Worm (Caenorhabditis elegans) whole organism, L1 larva: ENCODE results near the gene C14A11.2.

Source experiments
- F16B12.6 ChIP-seq: fragments of 150-350 bp; optimal IDR thresholded peaks from 2 replicates; lab custom pipeline; 2014; ENCODE audit warnings: missing biosample characterization, missing genetic modification characterization
- alr-1 ChIP-seq: fragments of 200-800 bp; sonication (Bioruptor generic); optimal IDR thresholded peaks from 2 replicates; lab custom pipeline; 2018; ENCODE audit warnings: borderline replicate concordance, mild to moderate bottlenecking, missing genetic modification characterization, missing compliant biosample characterization
- aly-2 ChIP-seq: fragments of 150-350 bp; optimal IDR thresholded peaks from 2 replicates; lab custom pipeline; 2014; ENCODE audit warnings: missing biosample characterization, missing genetic modification characterization
- ama-1 ChIP-seq: fragments of 150-350 bp; optimal IDR thresholded peaks from 2 replicates; lab custom pipeline; 2014
- blmp-1 ChIP-seq: fragments of 150-350 bp; optimal IDR thresholded peaks from 2 replicates; lab custom pipeline; 2014; ENCODE audit warnings: missing biosample characterization, missing genetic modification characterization
- ceh-88 ChIP-seq: fragments of 200-800 bp; sonication (Bioruptor generic); IDR thresholded peaks from 2 replicates; pipeline ENCODE4 v1.3.6; 2022; ENCODE audit warnings: missing genetic modification characterization, missing compliant biosample characterization
- ceh-90 ChIP-seq: sonication (generic microtip); optimal IDR thresholded peaks from 2 replicates; lab custom pipeline; 2016; ENCODE audit warnings: missing genetic modification characterization, missing compliant biosample characterization
- ces-1 ChIP-seq: fragments of 150-350 bp; optimal IDR thresholded peaks from 2 replicates; lab custom pipeline; 2014; ENCODE audit warnings: missing biosample characterization, missing genetic modification reagents, missing genetic modification characterization
- dpl-1 ChIP-seq, 3 experiments: fragments of 150-350 bp in 2 of 3; sonication (generic microtip) in 1 of 3; optimal IDR thresholded peaks; 2 replicates each; lab custom pipeline; 2014 to 2017; ENCODE audit warnings: missing biosample characterization in 3 of 3, missing genetic modification characterization in 3 of 3, missing genetic modification reagents in 3 of 3
- efl-1 ChIP-seq, 4 experiments: fragments of 150-350 bp; optimal IDR thresholded peaks in 3 of 4; peaks in 1 of 4; 1 replicate in 1 of 4; 2 replicates in 3 of 4; lab custom pipeline; 2014; ENCODE audit warnings: missing biosample characterization in 2 of 4, missing genetic modification characterization in 2 of 4, missing genetic modification reagents in 2 of 4
- efl-3 ChIP-seq: fragments of 200-800 bp; sonication (Bioruptor generic); optimal IDR thresholded peaks from 2 replicates; lab custom pipeline; 2018; ENCODE audit warnings: mild to moderate bottlenecking, missing genetic modification characterization, missing compliant biosample characterization
- egl-13 ChIP-seq: sonication (generic microtip); optimal IDR thresholded peaks from 2 replicates; lab custom pipeline; 2016; ENCODE audit warnings: missing genotype, missing genetic modification reagents, missing genetic modification characterization, missing compliant biosample characterization
- elt-2 ChIP-seq: sonication (generic microtip); optimal IDR thresholded peaks from 2 replicates; lab custom pipeline; 2016; ENCODE audit warnings: missing genetic modification characterization, mild to moderate bottlenecking, inconsistent platforms, missing compliant biosample characterization, missing genetic modification reagents
- fkh-4 ChIP-seq: sonication (generic microtip); optimal IDR thresholded peaks from 2 replicates; lab custom pipeline; 2016; ENCODE audit warnings: missing compliant biosample characterization, missing genetic modification characterization, borderline replicate concordance
- fkh-8 ChIP-seq: sonication (generic microtip); optimal IDR thresholded peaks from 2 replicates; lab custom pipeline; 2016; ENCODE audit warnings: mild to moderate bottlenecking, missing genetic modification characterization, missing compliant biosample characterization
- grh-1 ChIP-seq: fragments of 200-800 bp; sonication (Bioruptor generic); IDR thresholded peaks from 2 replicates; pipeline ENCODE4 v1.3.6; 2022; ENCODE audit warnings: missing genetic modification reagents, missing genetic modification characterization, missing compliant biosample characterization
- hlh-17 ChIP-seq: fragments of 200-800 bp; sonication (Bioruptor generic); optimal IDR thresholded peaks from 2 replicates; lab custom pipeline; 2018; ENCODE audit warnings: missing genetic modification characterization, mild to moderate bottlenecking, missing compliant biosample characterization, moderate library complexity, borderline replicate concordance
- hpl-2 ChIP-seq: fragments of 150-350 bp; optimal IDR thresholded peaks from 2 replicates; lab custom pipeline; 2014; ENCODE audit warnings: missing biosample characterization, missing genetic modification reagents, missing genetic modification characterization
- isw-1 ChIP-seq: fragments of 200-800 bp; sonication (Bioruptor generic); IDR thresholded peaks from 2 replicates; pipeline ENCODE4 v1.3.6; 2022; ENCODE audit warnings: missing genetic modification characterization, missing compliant biosample characterization
- jun-1 ChIP-seq: fragments of 150-350 bp; optimal IDR thresholded peaks from 2 replicates; lab custom pipeline; 2014; ENCODE audit warnings: missing biosample characterization, missing genetic modification reagents, missing genetic modification characterization
- lin-13 ChIP-seq: fragments of 150-350 bp; optimal IDR thresholded peaks from 2 replicates; lab custom pipeline; 2014; ENCODE audit warnings: missing biosample characterization, missing genetic modification reagents, missing genetic modification characterization
- lin-15B ChIP-seq: fragments of 150-350 bp; sonication (generic microtip); optimal IDR thresholded peaks from 3 replicates; lab custom pipeline; 2014; ENCODE audit warnings: missing biosample characterization, missing genetic modification characterization
- lin-35 ChIP-seq, 2 experiments: fragments of 150-350 bp; optimal IDR thresholded peaks; 2 replicates each; lab custom pipeline; 2014; ENCODE audit warnings: missing biosample characterization in 2 of 2, missing genetic modification characterization in 2 of 2, missing genetic modification reagents in 2 of 2
- lir-3 ChIP-seq: sonication (generic microtip); optimal IDR thresholded peaks from 2 replicates; lab custom pipeline; 2016; ENCODE audit warnings: mild to moderate bottlenecking, missing genetic modification characterization, moderate library complexity, missing compliant biosample characterization; ENCODE audit not compliant: poor library complexity
- lsy-2 ChIP-seq, 2 experiments: fragments of 150-350 bp; optimal IDR thresholded peaks; 2 replicates each; lab custom pipeline; 2014; ENCODE audit warnings: missing biosample characterization in 2 of 2, missing genetic modification characterization in 2 of 2
- mef-2 ChIP-seq: fragments of 150-350 bp; optimal IDR thresholded peaks from 2 replicates; lab custom pipeline; 2014; ENCODE audit warnings: missing biosample characterization, missing genetic modification characterization
- nhr-19 ChIP-seq: fragments of 200-800 bp; sonication (Bioruptor generic); conservative IDR thresholded peaks from 2 replicates; pipeline ENCODE4 v1.3.6; 2022; ENCODE audit warnings: missing genetic modification characterization, missing compliant biosample characterization
- nhr-47 ChIP-seq: sonication (generic microtip); optimal IDR thresholded peaks from 2 replicates; lab custom pipeline; 2016; ENCODE audit warnings: mild to moderate bottlenecking, missing genetic modification characterization, moderate library complexity, missing compliant biosample characterization
- nhr-71 ChIP-seq: sonication (generic microtip); optimal IDR thresholded peaks from 2 replicates; lab custom pipeline; 2016; ENCODE audit warnings: mild to moderate bottlenecking, missing genetic modification characterization, moderate library complexity, missing compliant biosample characterization
- nhr-84 ChIP-seq: sonication (generic microtip); optimal IDR thresholded peaks from 2 replicates; lab custom pipeline; 2017; ENCODE audit warnings: missing biosample characterization, missing genetic modification characterization
- nhr-90 ChIP-seq: sonication (generic microtip); optimal IDR thresholded peaks from 2 replicates; lab custom pipeline; 2016; ENCODE audit warnings: mild to moderate bottlenecking, missing genetic modification characterization, missing compliant biosample characterization; ENCODE audit not compliant: poor library complexity
- pag-3 ChIP-seq: sonication (generic microtip); optimal IDR thresholded peaks from 2 replicates; lab custom pipeline; 2017; ENCODE audit warnings: missing genetic modification characterization, mild to moderate bottlenecking, missing compliant biosample characterization, antibody characterized with exemption, borderline replicate concordance; ENCODE audit not compliant: insufficient read depth
- pax-3 ChIP-seq: fragments of 200-800 bp; sonication (Bioruptor generic); optimal IDR thresholded peaks from 2 replicates; lab custom pipeline; 2018; ENCODE audit warnings: mild to moderate bottlenecking, missing genetic modification characterization, moderate library complexity, missing compliant biosample characterization
- pqm-1 ChIP-seq: sonication (generic microtip); optimal IDR thresholded peaks from 3 replicates; lab custom pipeline; 2017; ENCODE audit warnings: missing biosample characterization, missing genetic modification characterization
- snpc-4 ChIP-seq: fragments of 150-350 bp; optimal IDR thresholded peaks from 2 replicates; lab custom pipeline; 2014; ENCODE audit warnings: missing biosample characterization, missing genetic modification characterization
- snu-23 ChIP-seq: sonication (generic microtip); optimal IDR thresholded peaks from 2 replicates; lab custom pipeline; 2016; ENCODE audit warnings: missing genetic modification characterization, missing compliant biosample characterization
- swsn-7 ChIP-seq: sonication (generic microtip); optimal IDR thresholded peaks from 2 replicates; lab custom pipeline; 2016; ENCODE audit warnings: missing genetic modification characterization, missing compliant biosample characterization
- tlp-1 ChIP-seq: fragments of 150-350 bp; optimal IDR thresholded peaks from 2 replicates; lab custom pipeline; 2014; ENCODE audit warnings: missing biosample characterization, missing genetic modification characterization
- unc-130 ChIP-seq: fragments of 150-350 bp; optimal IDR thresholded peaks from 2 replicates; lab custom pipeline; 2017; ENCODE audit warnings: missing biosample characterization, missing genetic modification characterization, inconsistent platforms
- unc-86 ChIP-seq: sonication (generic microtip); optimal IDR thresholded peaks from 2 replicates; lab custom pipeline; 2016; ENCODE audit warnings: missing genetic modification characterization, missing compliant biosample characterization
- unc-98 ChIP-seq: fragments of 200-800 bp; sonication (Bioruptor generic); IDR thresholded peaks from 2 replicates; pipeline ENCODE4 v1.3.6; 2022; ENCODE audit warnings: missing genetic modification characterization, missing compliant biosample characterization
- zag-1 ChIP-seq: fragments of 150-350 bp; optimal IDR thresholded peaks from 2 replicates; lab custom pipeline; 2014; ENCODE audit warnings: missing biosample characterization, missing genetic modification characterization
- zip-4 ChIP-seq: fragments of 200-800 bp; sonication (Bioruptor generic); optimal IDR thresholded peaks from 2 replicates; lab custom pipeline; 2018; ENCODE audit warnings: mild to moderate bottlenecking, missing genetic modification characterization, moderate library complexity, missing compliant biosample characterization
- ztf-11 ChIP-seq, 2 experiments: sonication (generic microtip); optimal IDR thresholded peaks; 2 replicates each; lab custom pipeline; 2016 to 2017; ENCODE audit warnings: missing genetic modification characterization in 2 of 2, missing biosample characterization in 1 of 2, missing compliant biosample characterization in 1 of 2
- ztf-4 ChIP-seq: fragments of 150-350 bp; optimal IDR thresholded peaks from 2 replicates; lab custom pipeline; 2014; ENCODE audit warnings: missing biosample characterization, missing genetic modification characterization

The C14A11.2 gene

ce11 chrX:2852388-2852908 lies 49.5 kb downstream of the C14A11.2 start, which contains the start of gene kin-29 (continued):
- TF ChIP-seq alr-1 (tag; lab: Kevin White, UChicago) = no peak
- no peak for TF ChIP-seq pag-3 (tag; lab: Kevin White, UChicago)
- TF ChIP-seq lsy-2 (tag; optimal IDR thresholded peaks at IDR 0.05; lab: Kevin White, UChicago) = peak; percentile 55 to 82
- TF ChIP-seq ztf-4 (tag; lab: Kevin White, UChicago) = peak; percentile 72
- peak; percentile 92 for TF ChIP-seq swsn-7 (tag; lab: Kevin White, UChicago)
- no peak for TF ChIP-seq nhr-84 (tag; lab: Kevin White, UChicago)
- TF ChIP-seq nhr-47 (tag; lab: Kevin White, UChicago) = peak; percentile 87
- no peak for TF ChIP-seq ceh-90 (tag; lab: Kevin White, UChicago)
- no peak for TF ChIP-seq pqm-1
- peak; percentile 42 to 51 for TF ChIP-seq efl-1 (optimal IDR thresholded peaks at IDR 0.05; lab: Kevin White, UChicago)
- TF ChIP-seq efl-1 (GFP tag; optimal IDR thresholded peaks at IDR 0.05 in 1 of 2; lab: Kevin White, UChicago) = peak; percentile 4 to 91
- peak; percentile 86 for TF ChIP-seq unc-86 (tag; lab: Kevin White, UChicago)
- TF ChIP-seq ceh-88 (GFP tag; lab: Robert Waterston, UW) = peak; percentile 51; the same call in 1 of the 2 replicates
- no peak for TF ChIP-seq aly-2 (tag; lab: Kevin White, UChicago)
- TF ChIP-seq mef-2 = peak; percentile 32
- TF ChIP-seq tlp-1 (tag; lab: Kevin White, UChicago) = no peak
- peak; percentile 18 for TF ChIP-seq snpc-4 (tag; lab: Kevin White, UChicago)
- TF ChIP-seq zip-4 (GFP tag; lab: Kevin White, UChicago) = peak; percentile 43
- TF ChIP-seq hpl-2 (GFP tag; lab: Kevin White, UChicago) = peak; percentile 74
- TF ChIP-seq lin-15B (tag; lab: Kevin White, UChicago) = peak; percentile 11
- TF ChIP-seq fkh-8 (tag; lab: Kevin White, UChicago) = peak; percentile 95
- TF ChIP-seq F16B12.6 (tag; lab: Kevin White, UChicago) = no peak
- TF ChIP-seq efl-3 (GFP tag; lab: Kevin White, UChicago) = no peak
- no peak for TF ChIP-seq zag-1 (tag; lab: Kevin White, UChicago)
- 0 out of 2 replicates have a peak, but pooled peaks have one; percentile 27 for TF ChIP-seq grh-1 (GFP tag; lab: Robert Waterston, UW)
- TF ChIP-seq ama-1 (lab: Kevin White, UChicago) = no peak
- TF ChIP-seq nhr-90 (tag; lab: Kevin White, UChicago) = peak; percentile 82
- TF ChIP-seq lin-13 (GFP tag; lab: Kevin White, UChicago) = peak; percentile 76
- peak; percentile 67 for TF ChIP-seq pax-3 (tag; lab: Kevin White, UChicago)
- peak in 2 of 3 experiments; percentile 33 to 41 for TF ChIP-seq dpl-1 (GFP tag; optimal IDR thresholded peaks at IDR 0.05; lab: Kevin White, UChicago)
- TF ChIP-seq fkh-4 (tag; lab: Kevin White, UChicago) = no peak
- TF ChIP-seq unc-130 (tag; lab: Kevin White, UChicago) = peak; percentile 30
- TF ChIP-seq unc-98 (GFP tag; lab: Robert Waterston, UW) = no peak
- peak; percentile 59 for TF ChIP-seq isw-1 (GFP tag; lab: Robert Waterston, UW)
- peak; percentile 82 for TF ChIP-seq blmp-1 (tag; lab: Kevin White, UChicago)
- peak; percentile 90 for TF ChIP-seq jun-1
- peak in 1 of 2 experiments; percentile 71 for TF ChIP-seq ztf-11 (tag; optimal IDR thresholded peaks at IDR 0.05; lab: Kevin White, UChicago)
- peak; percentile 71 for TF ChIP-seq nhr-19
- TF ChIP-seq nhr-71 (tag; lab: Kevin White, UChicago) = peak; percentile 91
- TF ChIP-seq hlh-17 (GFP tag; lab: Kevin White, UChicago) = no peak
- TF ChIP-seq lin-35 (GFP tag; optimal IDR thresholded peaks at IDR 0.05; lab: Kevin White, UChicago) = peak; percentile 48 to 79
- TF ChIP-seq egl-13 (tag; lab: Kevin White, UChicago) = peak; percentile 64
- TF ChIP-seq lir-3 (tag; lab: Kevin White, UChicago) = peak; percentile 23
- peak; percentile 70 for TF ChIP-seq elt-2 (tag; lab: Kevin White, UChicago)
- TF ChIP-seq ces-1 (GFP tag; lab: Kevin White, UChicago) = no peak
- TF ChIP-seq snu-23 (GFP tag; lab: Kevin White, UChicago) = peak; percentile 96
